Worm (Caenorhabditis elegans): ENCODE results near the gene Y26G10.6.

ce11 chrV:17673343-17673742 lies 26.4 kb upstream of the Y26G10.6 start, which contains the start of gene str-93:
- TF ChIP-seq med-1 (GFP tag; optimal IDR thresholded peaks at IDR 0.05; ENCODE audit: insufficient read depth) (no peak), ztf-23 (GFP tag; IDR thresholded peaks at IDR 0.05) (no peak), ztf-29 (GFP tag; IDR thresholded peaks at IDR 0.05) (no peak), flt-1 (GFP tag; IDR thresholded peaks at IDR 0.05) (no peak), tab-1 (GFP tag; IDR thresholded peaks at IDR 0.05) (no peak), klf-2 (GFP tag; conservative IDR thresholded peaks at IDR 0.05) (no peak), cog-1 (tag; optimal IDR thresholded peaks at IDR 0.05) (no peak), T22C8.4 (GFP tag; IDR thresholded peaks at IDR 0.05) (no peak), ref-1 (GFP tag; conservative IDR thresholded peaks at IDR 0.05) (no peak)
